Fruit fly (Drosophila melanogaster) whole organism, embryonic: ENCODE results near the gene CG14966.

Experiments
- Adf1 ChIP-seq: fragments of 200-800 bp; sonication (Bioruptor generic); IDR thresholded peaks from 2 replicates; pipeline ENCODE4 v1.3.6; 2022; ENCODE audit warnings: missing biosample characterization, missing genetic modification characterization
- Awh ChIP-seq: fragments of 200-800 bp; sonication (Bioruptor generic); IDR thresholded peaks from 2 replicates; pipeline ENCODE4, ENCODE4 v1.3.6; 2022; ENCODE audit warnings: missing biosample characterization, missing genetic modification characterization
- CG10654 ChIP-seq: fragments of 200-800 bp; sonication (Bioruptor generic); optimal IDR thresholded peaks from 2 replicates; lab custom pipeline; 2016; ENCODE audit warnings: missing biosample characterization, missing genetic modification characterization
- CG11723 ChIP-seq: fragments of 200-800 bp; sonication (Bioruptor generic); optimal IDR thresholded peaks from 2 replicates; lab custom pipeline; 2017; ENCODE audit warnings: missing biosample characterization, mild to moderate bottlenecking, missing genetic modification characterization
- CG13624 ChIP-seq: fragments of 200-800 bp; sonication (Bioruptor generic); optimal IDR thresholded peaks from 2 replicates; lab custom pipeline; 2016; ENCODE audit warnings: missing biosample characterization, missing genetic modification characterization
- CG14710 ChIP-seq: fragments of 200-800 bp; sonication (Bioruptor generic); optimal IDR thresholded peaks from 3 replicates; lab custom pipeline; 2019; ENCODE audit warnings: missing biosample characterization, mild to moderate bottlenecking, missing genetic modification characterization, moderate library complexity
- CG14965 ChIP-seq: fragments of 200-800 bp; sonication (Bioruptor generic); optimal IDR thresholded peaks from 2 replicates; lab custom pipeline; 2016; ENCODE audit warnings: missing biosample characterization, missing genetic modification characterization, borderline replicate concordance
- CG16813 ChIP-seq: fragments of 200-800 bp; sonication (Bioruptor generic); IDR thresholded peaks from 3 replicates; pipeline ENCODE4 v1.3.6; 2022; ENCODE audit warnings: missing biosample characterization, missing genetic modification characterization; ENCODE audit not compliant: partially characterized antibody
- CG17328 ChIP-seq: fragments of 200-800 bp; sonication (Bioruptor generic); IDR thresholded peaks from 2 replicates; pipeline ENCODE4 v1.3.6; 2022; ENCODE audit warnings: missing biosample characterization, missing genetic modification characterization
- CG17359 ChIP-seq: fragments of 200-800 bp; sonication (Bioruptor generic); optimal IDR thresholded peaks from 3 replicates; lab custom pipeline; 2018; ENCODE audit warnings: missing biosample characterization, mild to moderate bottlenecking, missing genetic modification characterization, moderate library complexity
- CG17361 ChIP-seq: fragments of 200-800 bp; sonication (Bioruptor generic); IDR thresholded peaks from 3 replicates; pipeline ENCODE4 v1.3.6; 2022; ENCODE audit warnings: missing biosample characterization, missing genetic modification characterization
- CG17612 ChIP-seq: fragments of 200-800 bp; sonication (Bioruptor generic); IDR thresholded peaks from 2 replicates; pipeline ENCODE4 v1.3.6; 2022; ENCODE audit warnings: missing biosample characterization, missing genetic modification characterization
- CG3281 ChIP-seq: fragments of 200-800 bp; sonication (Bioruptor generic); optimal IDR thresholded peaks from 3 replicates; lab custom pipeline; 2017; ENCODE audit warnings: missing biosample characterization, mild to moderate bottlenecking, missing genetic modification characterization
- CG5245 ChIP-seq: fragments of 200-800 bp; sonication (Bioruptor generic); optimal IDR thresholded peaks from 3 replicates; lab custom pipeline; 2016; ENCODE audit warnings: missing biosample characterization, missing genetic modification characterization
- CG8765 ChIP-seq: fragments of 200-800 bp; sonication (Bioruptor generic); IDR thresholded peaks from 2 replicates; pipeline ENCODE4 v1.3.6; 2022; ENCODE audit warnings: missing biosample characterization, missing genetic modification characterization
- CG8924 ChIP-seq: fragments of 200-800 bp; optimal IDR thresholded peaks from 3 replicates; lab custom pipeline; 2019; ENCODE audit warnings: missing biosample characterization, mild to moderate bottlenecking, missing genetic modification characterization, moderate library complexity
- CkIIα-i1 ChIP-seq: fragments of 200-800 bp; sonication (Bioruptor generic); IDR thresholded peaks from 2 replicates; pipeline ENCODE4 v1.3.6; 2022; ENCODE audit warnings: missing biosample characterization, missing genetic modification characterization
- Doc3 ChIP-seq: fragments of 200-800 bp; sonication (Bioruptor generic); IDR thresholded peaks from 3 replicates; pipeline ENCODE4 v1.3.6; 2022; ENCODE audit warnings: missing biosample characterization, missing genetic modification characterization; ENCODE audit not compliant: partially characterized antibody
- E2f1 ChIP-seq: fragments of 200-800 bp; sonication (Bioruptor generic); IDR thresholded peaks from 2 replicates; pipeline ENCODE4 v1.3.6; 2022; ENCODE audit warnings: missing biosample characterization, missing genetic modification characterization
- HHEX ChIP-seq: fragments of 200-800 bp; sonication (Bioruptor generic); optimal IDR thresholded peaks from 3 replicates; lab custom pipeline; 2017; ENCODE audit warnings: missing biosample characterization, mild to moderate bottlenecking, missing genetic modification characterization, missing genetic modification reagents
- HLH4C ChIP-seq: fragments of 200-800 bp; sonication (Bioruptor generic); IDR thresholded peaks from 3 replicates; pipeline ENCODE4 v1.3.6; 2022; ENCODE audit warnings: missing biosample characterization, missing genetic modification characterization; ENCODE audit not compliant: partially characterized antibody
- HLHmδ ChIP-seq: fragments of 200-800 bp; sonication (Bioruptor generic); optimal IDR thresholded peaks from 2 replicates; lab custom pipeline; 2018; ENCODE audit warnings: missing biosample characterization, mild to moderate bottlenecking, missing genetic modification characterization, moderate library complexity
- Myb ChIP-seq: fragments of 200-800 bp; sonication (Bioruptor generic); optimal IDR thresholded peaks from 2 replicates; lab custom pipeline; 2016; ENCODE audit warnings: missing biosample characterization, missing genetic modification characterization
- Poxn ChIP-seq: fragments of 200-800 bp; sonication (Bioruptor generic); IDR thresholded peaks from 2 replicates; pipeline ENCODE4 v1.3.6; 2022; ENCODE audit warnings: missing biosample characterization, missing genetic modification characterization
- Side ChIP-seq: fragments of 200-800 bp; sonication (Bioruptor generic); optimal IDR thresholded peaks from 2 replicates; lab custom pipeline; 2016; ENCODE audit warnings: missing biosample characterization, missing genetic modification characterization
- Ssrp ChIP-seq: fragments of 200-800 bp; sonication (Bioruptor generic); optimal IDR thresholded peaks from 2 replicates; lab custom pipeline; 2018; ENCODE audit warnings: missing biosample characterization, mild to moderate bottlenecking, missing genetic modification characterization, moderate library complexity
- Usf ChIP-seq: fragments of 200-800 bp; sonication (Bioruptor generic); optimal IDR thresholded peaks from 2 replicates; lab custom pipeline; 2017; ENCODE audit warnings: missing genotype, missing biosample characterization, missing genetic modification characterization
- YL-1 ChIP-seq: fragments of 200-800 bp; sonication (Bioruptor generic); optimal IDR thresholded peaks from 3 replicates; lab custom pipeline; 2017; ENCODE audit warnings: missing biosample characterization, mild to moderate bottlenecking, missing genetic modification characterization
- bigmax ChIP-seq: fragments of 200-800 bp; sonication (Bioruptor generic); optimal IDR thresholded peaks from 2 replicates; lab custom pipeline; 2018; ENCODE audit warnings: missing biosample characterization, mild to moderate bottlenecking, missing genetic modification characterization
- bowl ChIP-seq: fragments of 200-800 bp; sonication (Bioruptor generic); IDR thresholded peaks from 2 replicates; pipeline ENCODE4 v1.3.6; 2022; ENCODE audit warnings: missing biosample characterization, missing genetic modification characterization
- bsh ChIP-seq, 2 experiments: fragments of 200-800 bp; sonication (Bioruptor generic); optimal IDR thresholded peaks; 2 replicates each; lab custom pipeline; 2017 to 2018; ENCODE audit warnings: mild to moderate bottlenecking in 2 of 2, missing biosample characterization in 2 of 2, missing genetic modification characterization in 2 of 2, moderate library complexity in 1 of 2
- cad ChIP-seq: fragments of >200 bp; optimal IDR thresholded peaks from 2 replicates; lab custom pipeline; 2017; ENCODE audit warnings: missing biosample characterization, missing genetic modification characterization
- corto ChIP-seq: fragments of 200-800 bp; sonication (Bioruptor generic); optimal IDR thresholded peaks from 2 replicates; lab custom pipeline; 2016; ENCODE audit warnings: missing biosample characterization, mild to moderate bottlenecking, missing genetic modification characterization, moderate library complexity
- dan ChIP-seq: fragments of 200-800 bp; sonication (Bioruptor generic); IDR thresholded peaks from 2 replicates; pipeline ENCODE4 v1.3.6; 2022; ENCODE audit warnings: missing biosample characterization, missing genetic modification characterization
- danr ChIP-seq: fragments of 200-800 bp; sonication (Bioruptor generic); IDR thresholded peaks from 2 replicates; pipeline ENCODE4 v1.3.6; 2022; ENCODE audit warnings: missing biosample characterization, missing genetic modification characterization
- emc ChIP-seq: fragments of 200-800 bp; sonication (Bioruptor generic); optimal IDR thresholded peaks from 2 replicates; lab custom pipeline; 2016; ENCODE audit warnings: missing biosample characterization, missing genetic modification characterization
- fd96Cb ChIP-seq: fragments of 200-800 bp; sonication (Bioruptor generic); optimal IDR thresholded peaks from 2 replicates; lab custom pipeline; 2018; ENCODE audit warnings: missing biosample characterization, mild to moderate bottlenecking, missing genetic modification characterization, moderate library complexity
- ind ChIP-seq: fragments of 200-800 bp; sonication (Bioruptor generic); optimal IDR thresholded peaks from 3 replicates; lab custom pipeline; 2016; ENCODE audit warnings: missing biosample characterization, missing genetic modification characterization
- lov ChIP-seq, 2 experiments: fragments of 200-800 bp in 1 of 2; fragments of >200 bp in 1 of 2; sonication (Bioruptor generic) in 1 of 2; IDR thresholded peaks in 1 of 2; optimal IDR thresholded peaks in 1 of 2; 2 replicates in 1 of 2; 3 replicates in 1 of 2; pipeline versions ENCODE4 v1.3.6 to Lab custom; 2017 to 2022; ENCODE audit warnings: missing biosample characterization in 1 of 2, missing genetic modification characterization in 1 of 2
- pfk ChIP-seq: fragments of 200-800 bp; sonication (Bioruptor generic); optimal IDR thresholded peaks from 2 replicates; lab custom pipeline; 2018; ENCODE audit warnings: missing biosample characterization, mild to moderate bottlenecking, missing genetic modification characterization, moderate library complexity
- pros ChIP-seq: fragments of 200-800 bp; sonication (Bioruptor generic); optimal IDR thresholded peaks from 3 replicates; lab custom pipeline; 2019; ENCODE audit warnings: missing biosample characterization, mild to moderate bottlenecking, missing genetic modification characterization, moderate library complexity
- rib ChIP-seq: fragments of 200-800 bp; sonication (Bioruptor generic); IDR thresholded peaks from 2 replicates; pipeline ENCODE4 v1.3.6; 2022; ENCODE audit warnings: missing biosample characterization, missing genetic modification characterization
- row ChIP-seq: fragments of 200-800 bp; sonication (Bioruptor generic); IDR thresholded peaks from 3 replicates; pipeline ENCODE4 v1.3.6; 2022; ENCODE audit warnings: missing biosample characterization, missing genetic modification characterization
- run ChIP-seq: fragments of 200-800 bp; sonication (Bioruptor generic); optimal IDR thresholded peaks from 3 replicates; lab custom pipeline; 2018; ENCODE audit warnings: missing biosample characterization, mild to moderate bottlenecking, missing genetic modification characterization
- sisA ChIP-seq: fragments of 200-800 bp; sonication (Bioruptor generic); IDR thresholded peaks from 2 replicates; pipeline ENCODE4 v1.3.6; 2022; ENCODE audit warnings: missing biosample characterization, missing genetic modification characterization
- sna ChIP-seq: fragments of 200-800 bp; sonication (Bioruptor generic); IDR thresholded peaks from 2 replicates; pipeline ENCODE4 v1.3.6; 2022; ENCODE audit warnings: missing biosample characterization, missing genetic modification characterization; ENCODE audit not compliant: partially characterized antibody
- tll ChIP-seq, 2 experiments: fragments of 200-800 bp in 1 of 2; fragments of >200 bp in 1 of 2; sonication (Bioruptor generic) in 1 of 2; optimal IDR thresholded peaks; 2 replicates each; lab custom pipeline; 2017 to 2019; ENCODE audit warnings: missing biosample characterization in 2 of 2, missing genetic modification characterization in 2 of 2, mild to moderate bottlenecking in 1 of 2, moderate library complexity in 1 of 2
- trh ChIP-seq: fragments of 200-800 bp; sonication (Bioruptor generic); optimal IDR thresholded peaks from 2 replicates; lab custom pipeline; 2016; ENCODE audit warnings: missing biosample characterization, missing genetic modification characterization
- wdn ChIP-seq: fragments of 200-800 bp; sonication (Bioruptor generic); IDR thresholded peaks from 2 replicates; pipeline ENCODE4 v1.3.6; 2022; ENCODE audit warnings: missing biosample characterization, missing genetic modification characterization
- zf30C ChIP-seq: fragments of 200-800 bp; sonication (Bioruptor generic); optimal IDR thresholded peaks from 3 replicates; lab custom pipeline; 2018; ENCODE audit warnings: missing biosample characterization, mild to moderate bottlenecking, missing genetic modification characterization

CG14966 gene

dm6 chr3L:3179474-3179873 is 18.0 kb downstream of the CG14966 start (continued):
- TF ChIP-seq Ssrp (tag; lab: Kevin White, UChicago) (peak; percentile 75), Usf (GFP tag; lab: Kevin White, UChicago) (peak; percentile 45), CG13624 (GFP tag; lab: Kevin White, UChicago) (peak; percentile 78), sisA (GFP tag; lab: Robert Waterston, UW) (peak; percentile 84), lov (optimal IDR thresholded peaks at IDR 0.05; lab: Kevin White, UChicago) (no peak), lov (GFP tag; IDR thresholded peaks at IDR 0.05; lab: Robert Waterston, UW) (peak; percentile 79; the same call in 1 of the 3 replicates), CG17612 (GFP tag; lab: Robert Waterston, UW) (peak; percentile 67; the same call in 1 of the 2 replicates), fd96Cb (tag; lab: Kevin White, UChicago) (peak; percentile 87), Awh (GFP tag; lab: Robert Waterston, UW) (peak; percentile 86), CG17359 (tag; lab: Kevin White, UChicago) (no peak), ind (peak; percentile 85), CG10654 (peak; percentile 78), row (peak; percentile 95), Adf1 (GFP tag; lab: Robert Waterston, UW) (peak; percentile 41; the same call in 1 of the 2 replicates), danr (GFP tag; lab: Robert Waterston, UW) (peak; percentile 75), CG17361 (GFP tag; lab: Robert Waterston, UW) (no peak; the same call in 2 of the 3 replicates), YL-1 (GFP tag; lab: Kevin White, UChicago) (peak; percentile 42), pfk (GFP tag; lab: Kevin White, UChicago) (no peak), tll (GFP tag; optimal IDR thresholded peaks at IDR 0.05; lab: Kevin White, UChicago) (no peak), HHEX (GFP tag; lab: Kevin White, UChicago) (peak; percentile 89), E2f1 (GFP tag; lab: Robert Waterston, UW) (peak; percentile 91), Side (peak; percentile 86), rib (GFP tag; lab: Robert Waterston, UW) (0 out of 2 replicates have a peak, but pooled peaks have one; percentile 40), cad (GFP tag; lab: Kevin White, UChicago) (no peak), CG8924 (tag; lab: Kevin White, UChicago) (peak; percentile 84), pros (GFP tag; lab: Kevin White, UChicago) (no peak), CG5245 (GFP tag; lab: Kevin White, UChicago) (peak; percentile 84), run (peak; percentile 63), bowl (GFP tag; lab: Robert Waterston, UW) (peak; percentile 44; the same call in 1 of the 2 replicates), Poxn (peak; percentile 68), corto (GFP tag; lab: Kevin White, UChicago) (peak; percentile 77), CG11723 (GFP tag; lab: Kevin White, UChicago) (peak; percentile 68), emc (no peak), Doc3 (no peak), bsh (GFP tag; optimal IDR thresholded peaks at IDR 0.05; lab: Kevin White, UChicago) (peak; percentile 71 to 90), CG8765 (peak; percentile 71), HLHmδ (GFP tag; lab: Kevin White, UChicago) (no peak), CG16813 (GFP tag; lab: Robert Waterston, UW) (no peak), CG14965 (GFP tag; lab: Kevin White, UChicago) (peak; percentile 50), CkIIα-i1 (GFP tag; lab: Robert Waterston, UW) (no peak), CG17328 (GFP tag; lab: Robert Waterston, UW) (peak; percentile 89), sna (GFP tag; lab: Robert Waterston, UW) (no peak), CG14710 (tag; lab: Kevin White, UChicago) (peak; percentile 83), HLH4C (GFP tag; lab: Robert Waterston, UW) (no peak), trh (GFP tag; lab: Kevin White, UChicago) (peak; percentile 38), dan (GFP tag; lab: Robert Waterston, UW) (peak; percentile 65), bigmax (GFP tag; lab: Kevin White, UChicago) (peak; percentile 19), zf30C (GFP tag; lab: Kevin White, UChicago) (no peak), CG3281 (GFP tag; lab: Kevin White, UChicago) (peak; percentile 93), Myb (GFP tag; lab: Kevin White, UChicago) (peak; percentile 48), wdn (peak; percentile 75)
